Fruit fly (Drosophila melanogaster) whole organism, embryonic: ENCODE measurements around the gene CG34435.
A peak's percentile ranks its signal among the peaks of the same experiment; 100 is the strongest.

Experiments
- Atf6 ChIP-seq: fragments of 200-800 bp; sonication (Bioruptor generic); IDR thresholded peaks from 2 replicates; pipeline ENCODE4 v1.3.6; 2022; ENCODE audit warnings: missing biosample characterization, missing genetic modification characterization
- Blimp-1 ChIP-seq: fragments of 200-800 bp; sonication (Bioruptor generic); optimal IDR thresholded peaks from 3 replicates; lab custom pipeline; 2018; ENCODE audit warnings: missing biosample characterization, missing genetic modification characterization, mild to moderate bottlenecking, moderate library complexity, missing genetic modification reagents
- CG1233 ChIP-seq: fragments of 200-800 bp; sonication (Bioruptor generic); optimal IDR thresholded peaks from 4 replicates; lab custom pipeline; 2018; ENCODE audit warnings: missing biosample characterization, mild to moderate bottlenecking, missing genetic modification characterization
- CG13624 ChIP-seq: fragments of 200-800 bp; sonication (Bioruptor generic); optimal IDR thresholded peaks from 2 replicates; lab custom pipeline; 2016; ENCODE audit warnings: missing biosample characterization, missing genetic modification characterization
- CG14050 ChIP-seq: fragments of 200-800 bp; sonication (Bioruptor generic); IDR thresholded peaks from 3 replicates; pipeline ENCODE4 v1.3.6; 2022; ENCODE audit warnings: missing biosample characterization, missing genetic modification characterization
- CG15479 ChIP-seq: fragments of 200-800 bp; sonication (Bioruptor generic); optimal IDR thresholded peaks from 3 replicates; lab custom pipeline; 2019; ENCODE audit warnings: missing biosample characterization, mild to moderate bottlenecking, missing genetic modification characterization, moderate library complexity
- CG15601 ChIP-seq: fragments of 200-800 bp; sonication (Bioruptor generic); optimal IDR thresholded peaks from 3 replicates; lab custom pipeline; 2019; ENCODE audit warnings: missing biosample characterization, mild to moderate bottlenecking, missing genetic modification characterization, moderate library complexity
- CG1603 ChIP-seq: fragments of 200-800 bp; sonication (Bioruptor generic); optimal IDR thresholded peaks from 2 replicates; lab custom pipeline; 2019; ENCODE audit warnings: missing biosample characterization, mild to moderate bottlenecking, missing genetic modification characterization, moderate library complexity
- CG1647 ChIP-seq: fragments of 200-800 bp; sonication (Bioruptor generic); optimal IDR thresholded peaks from 3 replicates; lab custom pipeline; 2016; ENCODE audit warnings: missing biosample characterization, missing genetic modification characterization
- CG18599 ChIP-seq: fragments of 200-800 bp; sonication (Bioruptor generic); optimal IDR thresholded peaks from 3 replicates; lab custom pipeline; 2017; ENCODE audit warnings: missing biosample characterization, missing genetic modification characterization, mild to moderate bottlenecking, moderate library complexity, missing genetic modification reagents
- CG18619 ChIP-seq: fragments of 200-800 bp; sonication (Bioruptor generic); optimal IDR thresholded peaks from 3 replicates; lab custom pipeline; 2017; ENCODE audit warnings: missing biosample characterization, mild to moderate bottlenecking, missing genetic modification characterization
- CG2889 ChIP-seq: fragments of 200-800 bp; sonication (Bioruptor generic); IDR thresholded peaks from 3 replicates; pipeline ENCODE4 v1.3.6; 2022; ENCODE audit warnings: missing biosample characterization, missing genetic modification characterization
- CG3407 ChIP-seq: fragments of 200-800 bp; sonication (Bioruptor generic); optimal IDR thresholded peaks from 2 replicates; lab custom pipeline; 2018; ENCODE audit warnings: missing biosample characterization, mild to moderate bottlenecking, missing genetic modification characterization
- CG34224 ChIP-seq: fragments of 200-800 bp; sonication (Bioruptor generic); IDR thresholded peaks from 3 replicates; pipeline ENCODE4 v1.3.6; 2022; ENCODE audit warnings: missing biosample characterization, missing genetic modification characterization; ENCODE audit not compliant: partially characterized antibody
- CG43689 ChIP-seq: fragments of 200-800 bp; sonication (Bioruptor generic); IDR thresholded peaks from 2 replicates; pipeline ENCODE4 v1.3.6; 2022; ENCODE audit warnings: missing biosample characterization, missing genetic modification characterization
- CG8281 ChIP-seq: fragments of 200-800 bp; sonication (Bioruptor generic); optimal IDR thresholded peaks from 2 replicates; lab custom pipeline; 2018; ENCODE audit warnings: missing biosample characterization, mild to moderate bottlenecking, missing genetic modification characterization, moderate library complexity
- Dfd ChIP-seq, 2 experiments: fragments of >200 bp; optimal IDR thresholded peaks; 2 replicates each; lab custom pipeline; 2017; ENCODE audit warnings: missing biosample characterization in 2 of 2, missing genetic modification characterization in 2 of 2
- Doc2 ChIP-seq: fragments of 200-800 bp; sonication (Bioruptor generic); IDR thresholded peaks from 2 replicates; pipeline ENCODE4 v1.3.6; 2022; ENCODE audit warnings: missing biosample characterization, missing genetic modification characterization
- HLH4C ChIP-seq: fragments of 200-800 bp; sonication (Bioruptor generic); IDR thresholded peaks from 3 replicates; pipeline ENCODE4 v1.3.6; 2022; ENCODE audit warnings: missing biosample characterization, missing genetic modification characterization; ENCODE audit not compliant: partially characterized antibody
- Hr3 ChIP-seq: fragments of 200-800 bp; sonication (Bioruptor generic); optimal IDR thresholded peaks from 3 replicates; lab custom pipeline; 2016; ENCODE audit warnings: missing biosample characterization, missing genetic modification characterization
- Jarid2 ChIP-seq: fragments of 200-800 bp; sonication (Bioruptor generic); optimal IDR thresholded peaks from 3 replicates; lab custom pipeline; 2017; ENCODE audit warnings: mild to moderate bottlenecking, missing biosample characterization, missing genetic modification reagents, missing genetic modification characterization
- Nf-YA ChIP-seq: fragments of 200-800 bp; sonication (Bioruptor generic); IDR thresholded peaks from 2 replicates; pipeline ENCODE4 v1.3.6; 2022; ENCODE audit warnings: missing biosample characterization, missing genetic modification characterization
- Nf-YC ChIP-seq: fragments of 200-800 bp; optimal IDR thresholded peaks from 3 replicates; lab custom pipeline; 2019; ENCODE audit warnings: missing biosample characterization, mild to moderate bottlenecking, missing genetic modification characterization, moderate library complexity
- Optix ChIP-seq: fragments of 200-800 bp; sonication (Bioruptor generic); IDR thresholded peaks from 3 replicates; pipeline ENCODE4 v1.3.6; 2022; ENCODE audit warnings: missing biosample characterization, missing genetic modification characterization
- Rfx ChIP-seq: fragments of 200-800 bp; sonication (Bioruptor generic); IDR thresholded peaks from 2 replicates; pipeline ENCODE4 v1.3.6; 2022; ENCODE audit warnings: missing biosample characterization, missing genetic modification characterization
- Scr ChIP-seq: fragments of 200-800 bp; sonication (Bioruptor generic); IDR thresholded peaks from 2 replicates; pipeline ENCODE4 v1.3.6; 2022; ENCODE audit warnings: missing biosample characterization, missing genetic modification characterization; ENCODE audit not compliant: partially characterized antibody
- Sox102F ChIP-seq: fragments of 200-800 bp; sonication (Bioruptor generic); optimal IDR thresholded peaks from 2 replicates; lab custom pipeline; 2018; ENCODE audit warnings: missing biosample characterization, mild to moderate bottlenecking, missing genetic modification characterization, moderate library complexity
- Spps ChIP-seq: fragments of 200-800 bp; sonication (Bioruptor generic); optimal IDR thresholded peaks from 2 replicates; lab custom pipeline; 2018; ENCODE audit warnings: missing biosample characterization, mild to moderate bottlenecking, missing genetic modification characterization
- Stat92E ChIP-seq, 3 experiments: fragments of >200 bp in 2 of 3; fragments of 200-800 bp in 1 of 3; sonication (Bioruptor generic) in 1 of 3; optimal IDR thresholded peaks; 2 replicates each; lab custom pipeline; 2017 to 2019; ENCODE audit warnings: missing biosample characterization in 3 of 3, missing genetic modification characterization in 3 of 3, mild to moderate bottlenecking in 1 of 3, moderate library complexity in 1 of 3
- Usf ChIP-seq: fragments of 200-800 bp; sonication (Bioruptor generic); optimal IDR thresholded peaks from 2 replicates; lab custom pipeline; 2017; ENCODE audit warnings: missing genotype, missing biosample characterization, missing genetic modification characterization
- ash1 ChIP-seq: fragments of 200-800 bp; sonication (Bioruptor generic); optimal IDR thresholded peaks from 2 replicates; lab custom pipeline; 2018; ENCODE audit warnings: missing biosample characterization, mild to moderate bottlenecking, missing genetic modification characterization
- bigmax ChIP-seq: fragments of 200-800 bp; sonication (Bioruptor generic); optimal IDR thresholded peaks from 2 replicates; lab custom pipeline; 2018; ENCODE audit warnings: missing biosample characterization, mild to moderate bottlenecking, missing genetic modification characterization
- cato ChIP-seq: fragments of 200-800 bp; sonication (Bioruptor generic); optimal IDR thresholded peaks from 2 replicates; lab custom pipeline; 2016; ENCODE audit warnings: missing biosample characterization, missing genetic modification characterization, borderline replicate concordance
- chn ChIP-seq: fragments of 200-800 bp; sonication (Bioruptor generic); optimal IDR thresholded peaks from 2 replicates; lab custom pipeline; 2016; ENCODE audit warnings: missing biosample characterization, missing genetic modification characterization
- dysf ChIP-seq: fragments of 200-800 bp; sonication (Bioruptor generic); IDR thresholded peaks from 3 replicates; pipeline ENCODE4 v1.3.6; 2022; ENCODE audit warnings: missing biosample characterization, missing genetic modification characterization
- ems ChIP-seq: fragments of 200-800 bp; sonication (Bioruptor generic); optimal IDR thresholded peaks from 3 replicates; lab custom pipeline; 2016; ENCODE audit warnings: missing biosample characterization, missing genetic modification characterization
- ewg ChIP-seq: fragments of 200-800 bp; sonication (Bioruptor generic); optimal IDR thresholded peaks from 3 replicates; lab custom pipeline; 2017; ENCODE audit warnings: mild to moderate bottlenecking, missing biosample characterization, missing genetic modification reagents, missing genetic modification characterization
- exex ChIP-seq: fragments of 200-800 bp; sonication (Bioruptor generic); optimal IDR thresholded peaks from 4 replicates; lab custom pipeline; 2018; ENCODE audit warnings: missing biosample characterization, mild to moderate bottlenecking, missing genetic modification characterization, moderate library complexity
- fru ChIP-seq: fragments of >200 bp; optimal IDR thresholded peaks from 2 replicates; lab custom pipeline; 2017
- grn ChIP-seq: fragments of 200-800 bp; sonication (Bioruptor generic); optimal IDR thresholded peaks from 3 replicates; lab custom pipeline; 2017; ENCODE audit warnings: missing biosample characterization, missing genetic modification characterization
- hth ChIP-seq: fragments of >200 bp; optimal IDR thresholded peaks from 2 replicates; lab custom pipeline; 2017; ENCODE audit warnings: inconsistent platforms
- jigr1 ChIP-seq: fragments of 200-800 bp; sonication (Bioruptor generic); IDR thresholded peaks from 3 replicates; pipeline ENCODE4 v1.3.6; 2022; ENCODE audit warnings: missing biosample characterization, missing genetic modification characterization
- mirr ChIP-seq: fragments of 200-800 bp; sonication (Bioruptor generic); optimal IDR thresholded peaks from 3 replicates; lab custom pipeline; 2018; ENCODE audit warnings: missing biosample characterization, mild to moderate bottlenecking, missing genetic modification characterization
- pfk ChIP-seq: fragments of 200-800 bp; sonication (Bioruptor generic); optimal IDR thresholded peaks from 2 replicates; lab custom pipeline; 2018; ENCODE audit warnings: missing biosample characterization, mild to moderate bottlenecking, missing genetic modification characterization, moderate library complexity
- ranshi ChIP-seq: fragments of 200-800 bp; sonication (Bioruptor generic); IDR thresholded peaks from 2 replicates; pipeline ENCODE4 v1.3.6; 2022; ENCODE audit warnings: missing biosample characterization, missing genetic modification characterization
- scrt ChIP-seq: fragments of 200-800 bp; sonication (Bioruptor generic); optimal IDR thresholded peaks from 2 replicates; lab custom pipeline; 2018; ENCODE audit warnings: missing biosample characterization, mild to moderate bottlenecking, missing genetic modification characterization, moderate library complexity
- so ChIP-seq: fragments of 200-800 bp; sonication (Bioruptor generic); IDR thresholded peaks from 3 replicates; pipeline ENCODE4 v1.3.6; 2022; ENCODE audit warnings: missing biosample characterization, missing genetic modification characterization
- tna ChIP-seq: fragments of 200-800 bp; sonication (Bioruptor generic); IDR thresholded peaks from 2 replicates; pipeline ENCODE4 v1.3.6; 2022; ENCODE audit warnings: missing biosample characterization, missing genetic modification characterization; ENCODE audit not compliant: partially characterized antibody
- wdn ChIP-seq: fragments of 200-800 bp; sonication (Bioruptor generic); IDR thresholded peaks from 2 replicates; pipeline ENCODE4 v1.3.6; 2022; ENCODE audit warnings: missing biosample characterization, missing genetic modification characterization
- zfh1 ChIP-seq: fragments of 200-800 bp; sonication (Bioruptor generic); IDR thresholded peaks from 3 replicates; pipeline ENCODE4 v1.3.6; 2022; ENCODE audit warnings: missing biosample characterization, missing genetic modification characterization

Gene CG34435

DNA sequence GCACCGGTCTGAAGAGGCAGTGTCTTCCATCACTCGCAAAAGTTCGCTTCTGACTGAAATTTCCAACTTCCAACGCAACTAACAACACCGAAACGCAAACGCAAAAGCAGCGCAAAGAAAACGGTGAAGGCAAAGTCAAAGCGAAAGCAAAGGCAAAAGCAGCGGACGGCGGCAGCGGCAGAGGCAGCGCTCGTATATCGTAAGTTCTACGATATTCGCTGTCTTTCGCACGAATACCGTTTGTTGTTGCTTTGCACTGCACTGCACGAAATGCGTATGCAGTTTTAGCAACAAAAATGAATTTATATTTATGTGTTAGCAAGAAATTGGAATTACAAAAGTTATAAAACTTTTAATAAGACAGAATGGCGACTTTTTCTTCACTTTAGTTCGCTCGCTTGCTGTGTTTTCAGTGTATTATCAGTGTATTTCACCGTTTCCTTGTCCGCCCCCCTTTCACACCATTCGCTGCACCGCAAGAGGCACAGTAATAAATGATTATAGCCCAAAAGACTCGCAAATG lies 34.2 kb upstream of the CG34435 start, which contains the start of gene OtopLa (continued):
- TF ChIP-seq Stat92E (GFP tag; optimal IDR thresholded peaks at IDR 0.05; lab: Kevin White, UChicago) (no peak), jigr1 (0 out of 3 replicates have a peak, but pooled peaks have one; percentile 45), Usf (GFP tag; lab: Kevin White, UChicago) (peak; percentile 25), CG13624 (GFP tag; lab: Kevin White, UChicago) (peak; percentile 68), Optix (GFP tag; lab: Robert Waterston, UW) (peak; percentile 79), mirr (GFP tag; lab: Kevin White, UChicago) (no peak), zfh1 (GFP tag; lab: Robert Waterston, UW) (peak; percentile 93), Nf-YC (no peak), Jarid2 (GFP tag; lab: Kevin White, UChicago) (peak; percentile 41), so (peak; percentile 90), wdn (GFP tag; lab: Robert Waterston, UW) (peak; percentile 60; the same call in 1 of the 2 replicates), Hr3 (GFP tag; lab: Kevin White, UChicago) (peak; percentile 71), Scr (GFP tag; lab: Robert Waterston, UW) (no peak), chn (GFP tag; lab: Kevin White, UChicago) (peak; percentile 70), CG1233 (GFP tag; lab: Kevin White, UChicago) (peak; percentile 75), CG18619 (peak; percentile 67), CG3407 (peak; percentile 80), CG15479 (no peak), CG1647 (GFP tag; lab: Kevin White, UChicago) (peak; percentile 53), pfk (GFP tag; lab: Kevin White, UChicago) (no peak), CG34224 (GFP tag; lab: Robert Waterston, UW) (no peak), CG2889 (GFP tag; lab: Robert Waterston, UW) (peak; percentile 68; the same call in 2 of the 3 replicates), exex (tag; lab: Kevin White, UChicago) (peak; percentile 18), ewg (GFP tag; lab: Kevin White, UChicago) (peak; percentile 74), tna (GFP tag; lab: Robert Waterston, UW) (no peak), ash1 (GFP tag; lab: Kevin White, UChicago) (no peak), CG8281 (tag; lab: Kevin White, UChicago) (peak; percentile 59), Atf6 (peak; percentile 81), grn (no peak), fru (lab: Kevin White, UChicago) (no peak), hth (lab: Kevin White, UChicago) (no peak), HLH4C (GFP tag; lab: Robert Waterston, UW) (no peak), bigmax (GFP tag; lab: Kevin White, UChicago) (no peak), CG14050 (peak; percentile 70), CG1603 (tag; lab: Kevin White, UChicago) (peak; percentile 84), Sox102F (GFP tag; lab: Kevin White, UChicago) (peak; percentile 87), CG15601 (tag; lab: Kevin White, UChicago) (peak; percentile 76), Dfd (GFP tag; optimal IDR thresholded peaks at IDR 0.05; lab: Kevin White, UChicago) (no peak), Nf-YA (peak; percentile 84), cato (GFP tag; lab: Kevin White, UChicago) (peak; percentile 36), ems (GFP tag; lab: Kevin White, UChicago) (peak; percentile 68), Rfx (GFP tag; lab: Robert Waterston, UW) (peak; percentile 83), dysf (GFP tag; lab: Robert Waterston, UW) (peak; percentile 87), scrt (GFP tag; lab: Kevin White, UChicago) (peak; percentile 64), CG18599 (GFP tag; lab: Kevin White, UChicago) (peak; percentile 90), ranshi (peak; percentile 85), Blimp-1 (GFP tag; lab: Kevin White, UChicago) (peak; percentile 85), Doc2 (no peak), CG43689 (peak; percentile 36; the same call in 1 of the 2 replicates), Spps (tag; lab: Kevin White, UChicago) (peak; percentile 69)
